Worm (Caenorhabditis elegans) whole organism, young adult: ENCODE measurements around the gene F16H6.3.

Experiments used
- D2030.7 ChIP-seq: fragments of 200-800 bp; sonication (Bioruptor generic); IDR thresholded peaks from 2 replicates; pipeline ENCODE4 v1.3.6; 2022; ENCODE audit warnings: missing genetic modification reagents, missing genetic modification characterization, missing compliant biosample characterization
- F33H1.4 ChIP-seq: fragments of 200-800 bp; sonication (Bioruptor generic); IDR thresholded peaks from 2 replicates; pipeline ENCODE4 v1.3.6; 2022; ENCODE audit warnings: missing genetic modification reagents, missing genetic modification characterization, missing compliant biosample characterization
- Y95B8A.8 ChIP-seq: fragments of 200-800 bp; sonication (Bioruptor generic); IDR thresholded peaks from 2 replicates; pipeline ENCODE4 v1.3.6; 2022; ENCODE audit warnings: missing genetic modification reagents, missing genetic modification characterization, missing compliant biosample characterization
- ama-1 ChIP-seq, 3 experiments: fragments of 150-350 bp in 1 of 3; sonication (generic microtip) in 2 of 3; optimal IDR thresholded peaks; 2 replicates each; lab custom pipeline; 2014 to 2018; ENCODE audit warnings: missing biosample characterization in 2 of 3, missing genetic modification characterization in 2 of 3, missing genetic modification reagents in 2 of 3
- ets-4 ChIP-seq: fragments of 200-800 bp; sonication (Bioruptor generic); optimal IDR thresholded peaks from 2 replicates; lab custom pipeline; 2018; ENCODE audit warnings: mild to moderate bottlenecking, missing genetic modification characterization, missing compliant biosample characterization
- nfya-1 ChIP-seq: sonication (generic microtip); optimal IDR thresholded peaks from 2 replicates; lab custom pipeline; 2017; ENCODE audit warnings: antibody characterized with exemption, missing compliant biosample characterization, missing genetic modification characterization, borderline replicate concordance; ENCODE audit not compliant: insufficient read depth
- somi-1 ChIP-seq: fragments of 200-800 bp; sonication (Bioruptor generic); optimal IDR thresholded peaks from 2 replicates; lab custom pipeline; 2018; ENCODE audit warnings: mild to moderate bottlenecking, missing genetic modification characterization, missing compliant biosample characterization
- unc-62 ChIP-seq: fragments of 150-350 bp; optimal IDR thresholded peaks from 2 replicates; lab custom pipeline; 2014; ENCODE audit warnings: missing biosample characterization, missing genetic modification reagents, missing genetic modification characterization

ce11 chrV:18161228-18161627 is 33.9 kb upstream of the F16H6.3 start, which contains the start of gene C14A6.13:
- no peak for TF ChIP-seq unc-62 (GFP tag; lab: Kevin White, UChicago)
- no peak for TF ChIP-seq ets-4
- TF ChIP-seq somi-1 (GFP tag; lab: Kevin White, UChicago), result no peak
- no peak for TF ChIP-seq F33H1.4 (GFP tag; lab: Robert Waterston, UW)
- TF ChIP-seq nfya-1 (tag; lab: Kevin White, UChicago), result no peak
- no peak for TF ChIP-seq ama-1 (optimal IDR thresholded peaks at IDR 0.05; lab: Kevin White, UChicago)
- TF ChIP-seq ama-1 (GFP tag; optimal IDR thresholded peaks at IDR 0.05; lab: Kevin White, UChicago), result no peak
- no peak for TF ChIP-seq D2030.7 (GFP tag; lab: Robert Waterston, UW)
- TF ChIP-seq Y95B8A.8 (GFP tag; lab: Robert Waterston, UW), result no peak
